Worm (Caenorhabditis elegans) whole organism, L3 larva: ENCODE measurements around the gene Y110A2AL.2.

Source experiments
- aly-2 ChIP-seq: fragments of 150-350 bp; optimal IDR thresholded peaks from 2 replicates; lab custom pipeline; 2014; ENCODE audit warnings: missing biosample characterization, missing genetic modification characterization
- ceh-28 ChIP-seq: fragments of 150-350 bp; optimal IDR thresholded peaks from 2 replicates; lab custom pipeline; 2014; ENCODE audit warnings: missing biosample characterization, missing genetic modification reagents, missing genetic modification characterization
- egl-27 ChIP-seq: sonication (generic microtip); optimal IDR thresholded peaks from 4 replicates; lab custom pipeline; 2017; ENCODE audit warnings: missing biosample characterization, missing genetic modification reagents, missing genetic modification characterization
- elt-2 ChIP-seq: sonication (generic microtip); optimal IDR thresholded peaks from 2 replicates; lab custom pipeline; 2016; ENCODE audit warnings: missing genetic modification reagents, mild to moderate bottlenecking, missing genetic modification characterization, missing compliant biosample characterization
- eor-1 ChIP-seq, 2 experiments: fragments of 150-350 bp; optimal IDR thresholded peaks; 2 replicates each; lab custom pipeline; 2014 to 2018; ENCODE audit warnings: missing biosample characterization in 2 of 2, missing genetic modification characterization in 2 of 2
- fkh-10 ChIP-seq: sonication (generic microtip); optimal IDR thresholded peaks from 2 replicates; lab custom pipeline; 2017; ENCODE audit warnings: missing biosample characterization, missing genetic modification reagents, missing genetic modification characterization
- jun-1 ChIP-seq: fragments of 150-350 bp; optimal IDR thresholded peaks from 2 replicates; lab custom pipeline; 2014; ENCODE audit warnings: missing biosample characterization, missing genetic modification reagents, missing genetic modification characterization
- mdl-1 ChIP-seq: fragments of 150-350 bp; optimal IDR thresholded peaks from 2 replicates; lab custom pipeline; 2014; ENCODE audit warnings: missing biosample characterization, missing genetic modification characterization
- snpc-4 ChIP-seq: fragments of 150-350 bp; optimal IDR thresholded peaks from 2 replicates; lab custom pipeline; 2014; ENCODE audit warnings: missing biosample characterization, missing genetic modification characterization
- unc-62 ChIP-seq: fragments of 150-350 bp; sonication (generic microtip); optimal IDR thresholded peaks from 4 replicates; lab custom pipeline; 2014; ENCODE audit warnings: missing biosample characterization, missing genetic modification reagents, missing genetic modification characterization
- ztf-11 ChIP-seq: fragments of 150-350 bp; optimal IDR thresholded peaks from 2 replicates; lab custom pipeline; 2014; ENCODE audit warnings: missing biosample characterization, missing genetic modification characterization
- ztf-4 ChIP-seq: fragments of 150-350 bp; optimal IDR thresholded peaks from 2 replicates; lab custom pipeline; 2014; ENCODE audit warnings: missing biosample characterization, missing genetic modification characterization

- TF ChIP-seq ztf-4 (tag; lab: Kevin White, UChicago) (no peak), ztf-11 (tag; lab: Kevin White, UChicago) (no peak), snpc-4 (tag; lab: Kevin White, UChicago) (no peak), jun-1 (tag; lab: Kevin White, UChicago) (no peak), fkh-10 (GFP tag; lab: Kevin White, UChicago) (no peak), aly-2 (tag; lab: Kevin White, UChicago) (no peak), ceh-28 (no peak), unc-62 (GFP tag; lab: Kevin White, UChicago) (no peak), mdl-1 (no peak), eor-1 (tag; optimal IDR thresholded peaks at IDR 0.05; lab: Kevin White, UChicago) (no peak), egl-27 (tag; lab: Kevin White, UChicago) (no peak), elt-2 (no peak)
Measured at ce11 chrII:2830144-2830543, 37.7 kb upstream of the Y110A2AL.2 start.
